Worm (Caenorhabditis elegans) whole organism, L4 larva: Measurements from ENCODE around the gene srh-275.

Source experiments
- R02D3.7 ChIP-seq: fragments of 150-350 bp; sonication (generic microtip); optimal IDR thresholded peaks from 3 replicates; lab custom pipeline; 2014; ENCODE audit warnings: missing biosample characterization, missing genetic modification characterization
- ZK546.5 ChIP-seq, 2 experiments: sonication (generic microtip); optimal IDR thresholded peaks; 2 replicates each; lab custom pipeline; 2017; ENCODE audit warnings: missing biosample characterization in 2 of 2, missing genetic modification characterization in 2 of 2
- lin-15B ChIP-seq: fragments of 150-350 bp; sonication (generic microtip); optimal IDR thresholded peaks from 3 replicates; lab custom pipeline; 2014; ENCODE audit warnings: missing biosample characterization, missing genetic modification characterization
- lir-3 ChIP-seq: sonication (generic microtip); optimal IDR thresholded peaks from 2 replicates; lab custom pipeline; 2016; ENCODE audit warnings: mild to moderate bottlenecking, missing genetic modification characterization, missing compliant biosample characterization
- mdt-29 ChIP-seq: fragments of 200-800 bp; sonication (Bioruptor generic); IDR thresholded peaks from 2 replicates; pipeline ENCODE4 v1.3.6; 2022; ENCODE audit warnings: missing genetic modification reagents, missing genetic modification characterization, missing compliant biosample characterization
- mes-2 ChIP-seq: sonication (generic microtip); optimal IDR thresholded peaks from 2 replicates; lab custom pipeline; 2016; ENCODE audit warnings: missing genotype, mild to moderate bottlenecking, missing genetic modification characterization, missing compliant biosample characterization; ENCODE audit not compliant: poor library complexity, severe bottlenecking
- mxl-3 ChIP-seq: fragments of 200-800 bp; sonication (Bioruptor generic); optimal IDR thresholded peaks from 2 replicates; lab custom pipeline; 2018; ENCODE audit warnings: mild to moderate bottlenecking, missing genetic modification characterization, missing compliant biosample characterization
- nhr-10 ChIP-seq: fragments of 150-350 bp; optimal IDR thresholded peaks from 2 replicates; lab custom pipeline; 2014; ENCODE audit warnings: missing biosample characterization, missing genetic modification characterization
- nhr-11 ChIP-seq: fragments of 150-350 bp; optimal IDR thresholded peaks from 2 replicates; lab custom pipeline; 2014; ENCODE audit warnings: missing biosample characterization, missing genetic modification characterization
- rbr-2 ChIP-seq: sonication (generic microtip); optimal IDR thresholded peaks from 2 replicates; lab custom pipeline; 2016; ENCODE audit warnings: missing genotype, missing genetic modification characterization, missing compliant biosample characterization
- saeg-2 ChIP-seq: fragments of 200-800 bp; sonication (Bioruptor generic); IDR thresholded peaks from 2 replicates; pipeline ENCODE4 v1.3.6; 2022; ENCODE audit warnings: missing genetic modification reagents, missing genetic modification characterization, missing compliant biosample characterization

DNA sequence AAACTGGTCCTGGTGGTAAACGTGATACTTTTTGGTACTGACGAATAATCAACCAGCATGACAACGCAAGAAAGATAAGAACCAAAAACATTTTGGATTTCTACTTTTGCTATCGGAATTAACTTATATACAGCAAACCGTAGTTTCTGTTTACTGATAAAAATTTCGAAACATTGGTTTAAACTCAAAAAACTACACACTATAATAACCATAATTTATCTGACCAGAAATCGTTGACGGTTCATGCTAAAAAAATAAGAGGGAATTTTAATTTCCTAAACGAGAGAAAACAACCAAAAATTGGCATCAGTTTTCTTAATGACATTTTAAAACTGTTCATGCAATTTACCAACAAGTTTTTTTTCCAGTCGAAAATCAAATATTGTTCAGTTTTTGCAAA lies 8.9 kb downstream of the srh-275 start, which contains the start of gene cyp-35A1:
- TF ChIP-seq rbr-2 (tag; lab: Kevin White, UChicago), result no peak
- no peak for TF ChIP-seq nhr-10 (tag; lab: Kevin White, UChicago)
- TF ChIP-seq ZK546.5 (tag; optimal IDR thresholded peaks at IDR 0.05; lab: Kevin White, UChicago), result no peak
- no peak for TF ChIP-seq nhr-11 (tag; lab: Kevin White, UChicago)
- TF ChIP-seq mdt-29, result no peak
- TF ChIP-seq lir-3 (tag; lab: Kevin White, UChicago), result no peak
- no peak for TF ChIP-seq mxl-3
- no peak for TF ChIP-seq mes-2 (tag; lab: Kevin White, UChicago)
- TF ChIP-seq lin-15B (tag; lab: Kevin White, UChicago), result no peak
- TF ChIP-seq saeg-2 (GFP tag; lab: Robert Waterston, UW), result no peak
- no peak for TF ChIP-seq R02D3.7 (tag; lab: Kevin White, UChicago)
